Fruit fly (Drosophila melanogaster): ENCODE results near the gene CG10669.
A peak's percentile ranks its signal among the peaks of the same experiment; 100 is the strongest.

Gene CG10669

dm6 chr3R:25310843-25311242, 24.2 kb downstream of the CG10669 start, which contains the start of gene CG31099:
Gene CG31099, minus strand, starts transcription at chr3R:25310943.
- TF ChIP-seq noc (tag; optimal IDR thresholded peaks at IDR 0.05), result no peak

DNA sequence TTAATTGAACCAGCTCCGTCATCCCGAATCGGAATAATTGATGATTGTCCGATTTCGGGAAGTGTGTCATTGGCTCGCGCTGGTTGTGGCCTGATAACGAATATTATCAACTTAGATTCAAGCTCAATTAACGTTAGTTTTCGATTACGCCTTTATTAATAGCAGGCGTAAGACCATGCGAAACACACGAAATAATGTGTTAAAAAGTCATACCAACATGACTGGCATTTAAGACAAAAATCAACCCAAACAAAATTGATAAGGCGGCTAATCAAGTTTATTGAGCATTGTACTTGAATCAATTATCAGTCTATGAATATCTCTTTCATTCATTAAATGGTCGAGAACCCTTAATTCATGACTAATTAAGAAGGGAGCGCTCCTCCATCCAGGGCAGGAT, 25.9 kb downstream of the CG10669 start:
- TF ChIP-seq noc (tag; optimal IDR thresholded peaks at IDR 0.05), result peak; percentile 1

DNA sequence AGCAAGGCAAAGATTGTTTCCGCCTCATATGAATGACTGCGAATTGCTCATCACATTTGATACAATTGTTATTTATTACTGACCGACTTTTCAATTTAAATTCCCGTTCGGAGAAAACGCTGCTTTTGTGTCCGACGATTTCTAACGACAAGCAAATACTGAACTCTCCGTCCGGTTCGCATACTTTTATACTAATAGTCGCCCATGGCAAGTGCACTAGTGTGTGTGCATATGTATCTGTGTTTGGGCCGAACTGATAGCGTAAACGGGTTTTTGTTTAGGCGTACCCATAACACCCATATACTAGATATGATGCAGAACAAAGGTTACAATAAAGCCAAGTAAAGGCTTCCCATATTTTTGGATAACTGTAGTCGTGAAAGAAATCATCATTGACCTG, 26.8 kb downstream of the CG10669 start, which contains the start of gene CG10550:
TSS of gene CG10550 (minus strand) at position 164 of the 400 bp plus-strand sequence.
- TF ChIP-seq noc (tag; optimal IDR thresholded peaks at IDR 0.05), result no peak

- TF ChIP-seq noc (tag; optimal IDR thresholded peaks at IDR 0.05), result peak; percentile 47
These were observed 29.1 kb downstream of the CG10669 start for dm6 chr3R:25305822-25306544.

DNA sequence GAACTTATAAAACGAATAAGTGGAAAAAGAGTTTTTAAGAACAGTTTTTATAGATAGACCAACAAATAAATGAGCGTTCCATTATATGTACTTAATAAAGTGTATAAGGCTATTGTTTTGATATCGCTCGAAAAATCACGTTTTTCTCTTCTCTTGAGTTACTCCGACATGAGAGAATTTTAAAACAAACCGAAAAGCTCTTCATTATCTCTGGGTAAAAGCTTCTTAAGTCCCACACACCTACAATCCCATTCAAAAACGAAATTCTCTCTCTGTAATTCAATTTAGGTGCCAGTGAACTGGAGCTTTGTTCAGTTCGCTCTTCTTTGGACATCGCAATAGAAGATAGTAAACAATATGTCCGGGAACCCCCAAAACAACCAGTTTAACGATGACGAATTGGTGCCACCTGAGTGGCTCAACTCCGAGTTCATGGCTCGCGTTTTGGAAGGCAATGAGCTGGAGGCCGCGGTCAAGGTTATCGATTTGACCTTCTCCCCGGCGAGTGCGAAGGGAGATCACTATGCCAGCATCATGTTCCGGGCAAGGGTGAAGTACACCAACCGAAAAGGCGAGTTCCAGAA, 31.1 kb downstream of the CG10669 start, which contains the start of gene CG31436:
TSS of gene CG31436 (plus strand) at position 281 of the 584 bp plus-strand sequence.
- no peak for TF ChIP-seq noc (tag; optimal IDR thresholded peaks at IDR 0.05)

DNA sequence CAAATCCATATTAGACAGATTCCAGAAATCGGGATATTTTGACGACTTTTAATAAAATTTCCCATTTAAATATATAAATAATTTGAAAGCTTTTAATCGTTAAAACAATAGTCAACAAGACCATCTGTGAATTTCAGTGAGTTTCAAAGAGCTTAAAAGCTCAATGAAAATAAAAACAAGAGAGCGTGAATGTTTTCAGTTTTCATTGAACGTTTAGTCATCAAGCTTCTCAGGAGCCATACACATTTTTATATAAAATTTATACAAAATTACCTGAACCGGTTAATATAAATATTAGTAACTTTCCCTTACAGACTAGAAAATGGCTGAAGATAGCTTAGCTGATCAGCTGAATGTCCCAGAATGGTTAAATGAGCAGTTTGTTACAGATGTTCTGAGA, 32.8 kb downstream of the CG10669 start, which contains the start of gene CG31370:
TSS of gene CG31370 (plus strand) at position 226 of the 400 bp plus-strand sequence.
- no peak for TF ChIP-seq noc (tag; optimal IDR thresholded peaks at IDR 0.05)

DNA sequence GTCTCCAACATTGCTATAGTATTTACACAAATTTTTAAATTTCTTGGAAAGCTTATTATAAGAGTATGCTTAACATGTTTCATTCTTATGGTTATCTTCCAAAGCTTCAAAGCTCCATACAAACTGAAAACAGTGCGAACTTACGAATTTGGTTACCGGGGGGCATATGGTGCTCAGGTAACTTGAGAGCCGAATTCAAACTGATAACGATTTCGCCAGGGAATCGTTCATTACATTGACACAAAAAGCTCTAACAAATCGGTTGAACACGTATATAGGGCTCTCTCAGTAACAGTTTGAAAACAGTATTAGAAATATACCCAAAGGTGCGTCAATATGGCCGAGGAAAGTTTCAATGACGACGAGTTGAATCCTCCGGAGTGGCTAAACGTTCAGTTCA, 34.5 kb downstream of the CG10669 start, which contains the start of gene CG13659:
TSS of gene CG13659 (plus strand) at position 317 of the 400 bp plus-strand sequence.
- TF ChIP-seq noc (tag; optimal IDR thresholded peaks at IDR 0.05), result no peak

DNA sequence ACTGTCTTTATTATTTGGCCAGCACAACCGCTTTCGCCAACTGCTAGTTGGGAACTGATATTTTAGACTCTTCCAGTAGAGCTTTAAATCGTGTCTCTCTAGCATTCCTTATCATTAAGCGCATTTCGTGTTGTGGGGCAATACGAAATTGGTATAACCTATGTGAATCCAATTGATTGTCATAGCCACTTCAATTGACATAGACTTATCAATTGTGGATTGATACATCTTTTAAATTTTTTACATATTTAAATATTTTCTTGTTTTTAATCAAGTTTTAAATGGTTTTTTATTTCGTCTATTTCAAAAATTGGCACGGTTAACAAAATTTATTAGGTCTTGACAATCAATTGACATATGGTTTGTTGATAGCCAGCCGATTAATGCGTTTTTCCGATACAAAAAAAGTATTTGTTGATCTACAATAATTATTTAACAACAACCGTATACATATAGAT, 35.5 kb downstream of the CG10669 start, which contains the start of gene CG31288:
TSS of gene CG31288 (minus strand) at position 51 of the 458 bp plus-strand sequence.
- no peak for TF ChIP-seq noc (tag; optimal IDR thresholded peaks at IDR 0.05)

DNA sequence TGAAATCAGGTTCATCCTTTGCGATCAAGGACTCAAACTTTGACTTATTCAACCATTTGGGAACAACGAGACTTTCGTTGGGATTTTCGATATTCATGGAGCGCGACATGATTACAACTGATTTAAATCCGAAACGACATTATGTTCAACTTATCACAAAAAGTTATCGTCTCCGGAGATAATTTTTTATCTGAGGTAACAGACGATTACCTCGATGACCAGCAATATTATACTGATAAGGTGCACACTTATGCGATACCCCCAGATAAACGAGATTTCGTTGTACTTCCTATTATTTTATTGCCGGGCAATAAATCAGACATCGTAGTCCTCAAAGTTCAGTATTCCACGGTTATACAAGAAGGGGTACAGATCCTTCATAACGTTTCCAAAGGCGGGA, 37.4 kb downstream of the CG10669 start, which contains the start of gene CG31097:
TSS of gene CG31097 (minus strand) at position 101 of the 400 bp plus-strand sequence.
- TF ChIP-seq noc (tag; optimal IDR thresholded peaks at IDR 0.05), result no peak

DNA sequence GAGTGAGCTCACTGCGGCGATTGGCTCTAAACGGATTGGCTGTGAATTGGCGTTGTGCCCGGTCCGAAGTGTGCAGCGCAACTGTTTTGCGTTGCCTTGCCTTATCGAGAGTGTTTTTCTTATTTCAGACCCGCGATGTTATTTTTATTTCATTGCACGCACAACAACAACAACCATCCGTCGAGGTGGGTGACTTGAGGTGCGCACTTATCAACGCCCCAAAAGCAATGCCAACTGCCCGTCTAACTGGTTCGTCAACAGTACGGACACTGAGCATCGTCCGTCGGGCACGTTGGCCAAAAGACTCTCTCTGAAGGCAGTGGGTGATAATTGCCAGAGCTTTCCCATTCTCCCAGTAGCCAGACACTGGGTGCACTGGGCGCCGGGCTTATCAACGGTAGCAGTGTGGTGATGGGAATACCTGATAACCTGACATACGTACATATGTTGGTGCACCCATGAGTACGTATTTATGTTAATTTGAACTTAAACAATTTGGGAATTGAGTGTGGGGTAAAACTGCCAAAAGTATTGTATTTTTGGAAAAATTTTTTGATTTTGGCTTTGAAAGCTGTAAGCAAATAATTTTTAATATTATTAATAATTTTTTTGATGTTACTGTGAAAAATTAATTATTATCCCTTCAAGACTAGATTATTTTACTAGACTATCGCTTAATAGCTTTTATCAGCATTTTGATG, 39.6 kb downstream of the CG10669 start, which contains the start of gene CG31102:
TSS of gene CG31102 (minus strand) at position 275 of the 701 bp plus-strand sequence.
- peak; percentile 65 for TF ChIP-seq noc (tag; optimal IDR thresholded peaks at IDR 0.05)

- TF ChIP-seq noc (tag; optimal IDR thresholded peaks at IDR 0.05), result peak; percentile 59
These were observed 42.2 kb downstream of the CG10669 start, which contains the start of gene CG31098 for dm6 chr3R:25292864-25293284. Gene CG31098, minus strand, starts transcription at chr3R:25292977.

- TF ChIP-seq noc (tag; optimal IDR thresholded peaks at IDR 0.05), result no peak
These were observed 45.5 kb downstream of the CG10669 start, which contains the start of gene CG11893 for dm6 chr3R:25289589-25289988. Gene CG11893, plus strand, starts transcription at chr3R:25289889.

- no peak for TF ChIP-seq noc (tag; optimal IDR thresholded peaks at IDR 0.05)
These were observed 47.9 kb downstream of the CG10669 start, which contains the start of gene CG13658 for dm6 chr3R:25287128-25287527. Gene CG13658, plus strand, starts transcription at chr3R:25287474.

dm6 chr3R:25285173-25285572, 49.9 kb downstream of the CG10669 start, which contains the start of gene CG31104:
Gene CG31104, plus strand, starts transcription at chr3R:25285473.
- TF ChIP-seq noc (tag; optimal IDR thresholded peaks at IDR 0.05), result no peak

DNA sequence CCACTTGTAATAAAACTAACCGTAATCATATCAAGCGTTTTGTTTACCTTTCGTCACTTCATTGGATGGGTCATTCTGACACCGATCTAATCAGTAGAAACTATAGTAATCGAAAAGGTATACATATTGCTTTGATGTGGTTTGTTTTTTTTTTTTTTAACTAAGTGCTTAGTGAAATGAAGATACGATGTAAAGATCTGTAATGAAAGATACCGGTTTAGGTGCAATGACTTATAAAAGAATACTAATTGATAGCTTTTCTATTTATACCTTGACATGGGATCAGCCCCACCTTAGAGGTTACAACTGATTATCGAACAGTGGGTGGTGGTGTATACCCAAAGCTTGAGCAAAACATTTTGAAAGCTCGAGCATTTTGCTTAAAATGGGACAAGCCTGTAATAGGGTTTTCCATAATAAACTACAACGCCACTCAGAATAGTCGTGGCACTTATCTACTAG, 51.8 kb downstream of the CG10669 start, which contains the start of gene CG31300:
TSS of gene CG31300 (plus strand) at position 412 of the 462 bp plus-strand sequence.
- TF ChIP-seq noc (tag; optimal IDR thresholded peaks at IDR 0.05), result no peak

Data from whole organism, larva.